Worm (Caenorhabditis elegans) whole organism, L4 larva: Measurements from ENCODE around the gene F57A8.7.
A peak's percentile ranks its signal among the peaks of the same experiment; 100 is the strongest.

Experiments used
- D1046.2 ChIP-seq: fragments of 200-800 bp; sonication (Bioruptor generic); IDR thresholded peaks from 2 replicates; pipeline ENCODE4 v1.3.6; 2022; ENCODE audit warnings: missing genetic modification characterization, missing compliant biosample characterization
- F26F4.8 ChIP-seq: fragments of 200-800 bp; sonication (Bioruptor generic); conservative IDR thresholded peaks from 2 replicates; pipeline ENCODE4 v1.3.6; 2022; ENCODE audit warnings: missing genetic modification characterization, missing compliant biosample characterization
- T20F7.1 ChIP-seq: fragments of 200-800 bp; sonication (Bioruptor generic); optimal IDR thresholded peaks from 2 replicates; lab custom pipeline; 2018; ENCODE audit warnings: mild to moderate bottlenecking, missing genetic modification characterization, missing compliant biosample characterization
- T26A8.4 ChIP-seq: fragments of 200-800 bp; sonication (Bioruptor generic); IDR thresholded peaks from 2 replicates; pipeline ENCODE4 v1.3.6; 2022; ENCODE audit warnings: missing genetic modification characterization, missing compliant biosample characterization
- Y105C5A.15 ChIP-seq: fragments of 200-800 bp; sonication (Bioruptor generic); IDR thresholded peaks from 2 replicates; pipeline ENCODE4 v1.3.6; 2022; ENCODE audit warnings: missing genetic modification characterization, missing compliant biosample characterization
- ama-1 ChIP-seq: fragments of 150-350 bp; optimal IDR thresholded peaks from 2 replicates; lab custom pipeline; 2014; ENCODE audit warnings: inconsistent platforms, mixed read lengths
- attf-4 ChIP-seq: sonication (generic microtip); optimal IDR thresholded peaks from 3 replicates; lab custom pipeline; 2017; ENCODE audit warnings: missing biosample characterization, missing genetic modification characterization
- ceh-20 ChIP-seq: fragments of 200-800 bp; sonication (Bioruptor generic); IDR thresholded peaks from 2 replicates; pipeline ENCODE4 v1.3.6; 2022; ENCODE audit warnings: missing genetic modification reagents, missing genetic modification characterization, missing compliant biosample characterization
- ceh-28 ChIP-seq: fragments of 150-350 bp; optimal IDR thresholded peaks from 2 replicates; lab custom pipeline; 2014; ENCODE audit warnings: missing biosample characterization, missing genetic modification reagents, missing genetic modification characterization
- ceh-62 ChIP-seq: sonication (generic microtip); optimal IDR thresholded peaks from 2 replicates; lab custom pipeline; 2017; ENCODE audit warnings: missing biosample characterization, missing genetic modification characterization
- daf-16 ChIP-seq, 3 experiments: sonication (generic microtip); optimal IDR thresholded peaks; 2 replicates each; lab custom pipeline; 2016 to 2017; ENCODE audit warnings: missing genetic modification characterization in 3 of 3, missing genetic modification reagents in 3 of 3, mild to moderate bottlenecking in 2 of 3, missing compliant biosample characterization in 2 of 3, missing biosample characterization in 1 of 3, moderate library complexity in 1 of 3
- daf-19 ChIP-seq: fragments of 200-800 bp; sonication (Bioruptor generic); conservative IDR thresholded peaks from 2 replicates; pipeline ENCODE4 v1.3.6; 2022; ENCODE audit warnings: missing genetic modification characterization, missing compliant biosample characterization
- dmd-6 ChIP-seq: fragments of 200-800 bp; sonication (Bioruptor generic); IDR thresholded peaks from 2 replicates; pipeline ENCODE4 v1.3.6; 2022; ENCODE audit warnings: missing genetic modification reagents, missing genetic modification characterization, missing compliant biosample characterization
- dmd-9 ChIP-seq: fragments of 200-800 bp; sonication (Bioruptor generic); IDR thresholded peaks from 2 replicates; pipeline ENCODE4 v1.3.6; 2022; ENCODE audit warnings: missing genetic modification reagents, missing genetic modification characterization, missing compliant biosample characterization
- dve-1 ChIP-seq: sonication (generic microtip); optimal IDR thresholded peaks from 2 replicates; lab custom pipeline; 2017; ENCODE audit warnings: antibody characterized with exemption, mild to moderate bottlenecking, missing genetic modification characterization, missing compliant biosample characterization; ENCODE audit not compliant: insufficient read depth
- egl-43 ChIP-seq: fragments of 200-800 bp; sonication (Bioruptor generic); IDR thresholded peaks from 2 replicates; pipeline ENCODE4 v1.3.6; 2022; ENCODE audit warnings: missing genetic modification reagents, missing genetic modification characterization, missing compliant biosample characterization
- hlh-11 ChIP-seq: fragments of 200-800 bp; sonication (Bioruptor generic); optimal IDR thresholded peaks from 2 replicates; lab custom pipeline; 2018; ENCODE audit warnings: mild to moderate bottlenecking, missing genetic modification characterization, missing compliant biosample characterization
- hlh-30 ChIP-seq: sonication (generic microtip); optimal IDR thresholded peaks from 2 replicates; lab custom pipeline; 2017; ENCODE audit warnings: antibody characterized with exemption, mild to moderate bottlenecking, missing genetic modification characterization, missing compliant biosample characterization; ENCODE audit not compliant: insufficient read depth
- hmg-1.1 ChIP-seq: fragments of 200-800 bp; sonication (Bioruptor generic); IDR thresholded peaks from 2 replicates; pipeline ENCODE4 v1.3.6; 2022; ENCODE audit warnings: missing genetic modification reagents, missing genetic modification characterization, missing compliant biosample characterization
- lin-15B ChIP-seq: fragments of 150-350 bp; sonication (generic microtip); optimal IDR thresholded peaks from 3 replicates; lab custom pipeline; 2014; ENCODE audit warnings: missing biosample characterization, missing genetic modification characterization
- lin-39 ChIP-seq: fragments of 150-350 bp; optimal IDR thresholded peaks from 2 replicates; lab custom pipeline; 2014; ENCODE audit warnings: missing biosample characterization, missing genetic modification reagents, missing genetic modification characterization
- lsy-2 ChIP-seq, 2 experiments: fragments of 150-350 bp in 1 of 2; sonication (generic microtip) in 1 of 2; optimal IDR thresholded peaks; 2 replicates each; lab custom pipeline; 2014 to 2017; ENCODE audit warnings: missing biosample characterization in 2 of 2, missing genetic modification characterization in 2 of 2
- madf-5 ChIP-seq, 2 experiments: fragments of 200-800 bp; sonication (Bioruptor generic); IDR thresholded peaks; 2 replicates each; pipeline ENCODE4 v1.3.6; 2022; ENCODE audit warnings: missing compliant biosample characterization in 2 of 2, missing genetic modification characterization in 2 of 2
- mdl-1 ChIP-seq, 2 experiments: fragments of 150-350 bp in 1 of 2; sonication (generic microtip) in 1 of 2; optimal IDR thresholded peaks; 2 replicates each; lab custom pipeline; 2014 to 2017; ENCODE audit warnings: missing biosample characterization in 2 of 2, missing genetic modification characterization in 2 of 2
- mep-1 ChIP-seq: fragments of 150-350 bp; sonication (generic microtip); optimal IDR thresholded peaks from 3 replicates; lab custom pipeline; 2014; ENCODE audit warnings: missing biosample characterization, missing genetic modification characterization
- mes-2 ChIP-seq: sonication (generic microtip); optimal IDR thresholded peaks from 2 replicates; lab custom pipeline; 2016; ENCODE audit warnings: missing genotype, mild to moderate bottlenecking, missing genetic modification characterization, missing compliant biosample characterization; ENCODE audit not compliant: poor library complexity, severe bottlenecking
- mxl-2 ChIP-seq: fragments of 200-800 bp; sonication (Bioruptor generic); conservative IDR thresholded peaks from 2 replicates; pipeline ENCODE4 v1.3.6; 2022; ENCODE audit warnings: missing genetic modification reagents, missing genetic modification characterization, missing compliant biosample characterization
- mxl-3 ChIP-seq: fragments of 200-800 bp; sonication (Bioruptor generic); optimal IDR thresholded peaks from 2 replicates; lab custom pipeline; 2018; ENCODE audit warnings: mild to moderate bottlenecking, missing genetic modification characterization, missing compliant biosample characterization
- nhr-102 ChIP-seq: sonication (generic microtip); optimal IDR thresholded peaks from 2 replicates; lab custom pipeline; 2016; ENCODE audit warnings: mild to moderate bottlenecking, missing genetic modification characterization, moderate library complexity, missing compliant biosample characterization
- nhr-11 ChIP-seq: fragments of 150-350 bp; optimal IDR thresholded peaks from 2 replicates; lab custom pipeline; 2014; ENCODE audit warnings: missing biosample characterization, missing genetic modification characterization
- nhr-25 ChIP-seq: sonication (generic microtip); optimal IDR thresholded peaks from 2 replicates; lab custom pipeline; 2017; ENCODE audit warnings: missing genetic modification characterization, mild to moderate bottlenecking, missing compliant biosample characterization, antibody characterized with exemption, moderate library complexity, borderline replicate concordance; ENCODE audit not compliant: insufficient read depth
- nhr-41 ChIP-seq: fragments of 200-800 bp; sonication (Bioruptor generic); IDR thresholded peaks from 2 replicates; pipeline ENCODE4 v1.3.6; 2022; ENCODE audit warnings: missing genetic modification reagents, missing genetic modification characterization, missing compliant biosample characterization
- nhr-42 ChIP-seq: fragments of 200-800 bp; sonication (Bioruptor generic); IDR thresholded peaks from 2 replicates; pipeline ENCODE4 v1.3.6; 2022; ENCODE audit warnings: missing genetic modification characterization, missing compliant biosample characterization
- nhr-48 ChIP-seq: sonication (generic microtip); optimal IDR thresholded peaks from 2 replicates; lab custom pipeline; 2016; ENCODE audit warnings: mild to moderate bottlenecking, missing genetic modification characterization, missing compliant biosample characterization
- nhr-6 ChIP-seq: fragments of 150-350 bp; optimal IDR thresholded peaks from 2 replicates; lab custom pipeline; 2014; ENCODE audit warnings: missing biosample characterization, missing genetic modification characterization
- nhr-76 ChIP-seq: fragments of 150-350 bp; optimal IDR thresholded peaks from 2 replicates; lab custom pipeline; 2014; ENCODE audit warnings: missing biosample characterization, missing genetic modification characterization
- nhr-77 ChIP-seq: fragments of 150-350 bp; optimal IDR thresholded peaks from 2 replicates; lab custom pipeline; 2014; ENCODE audit warnings: missing biosample characterization, missing genetic modification characterization
- pha-4 ChIP-seq, 2 experiments: fragments of 150-350 bp in 1 of 2; fragments of 200-800 bp in 1 of 2; sonication (Bioruptor generic) in 1 of 2; IDR thresholded peaks in 1 of 2; optimal IDR thresholded peaks in 1 of 2; 2 replicates each; pipeline versions ENCODE4 v1.3.6 to Lab custom; 2014 to 2022; ENCODE audit warnings: missing genetic modification characterization in 2 of 2, missing genetic modification reagents in 2 of 2, missing biosample characterization in 1 of 2, missing compliant biosample characterization in 1 of 2
- php-3 ChIP-seq: fragments of 200-800 bp; sonication (Bioruptor generic); IDR thresholded peaks from 2 replicates; pipeline ENCODE4 v1.3.6; 2022; ENCODE audit warnings: missing genetic modification reagents, missing genetic modification characterization, missing compliant biosample characterization
- rbr-2 ChIP-seq: sonication (generic microtip); optimal IDR thresholded peaks from 2 replicates; lab custom pipeline; 2016; ENCODE audit warnings: missing genotype, missing genetic modification characterization, missing compliant biosample characterization
- set-16 ChIP-seq: fragments of 200-800 bp; sonication (Bioruptor generic); IDR thresholded peaks from 2 replicates; pipeline ENCODE4 v1.3.6; 2022; ENCODE audit warnings: missing genetic modification reagents, missing genetic modification characterization, missing compliant biosample characterization
- skn-1 ChIP-seq: fragments of 150-350 bp; optimal IDR thresholded peaks from 2 replicates; lab custom pipeline; 2014; ENCODE audit warnings: missing biosample characterization, missing genetic modification characterization
- tra-1 ChIP-seq: fragments of 200-800 bp; sonication (Bioruptor generic); IDR thresholded peaks from 2 replicates; pipeline ENCODE4 v1.3.6; 2022; ENCODE audit warnings: missing genetic modification reagents, missing genetic modification characterization, missing compliant biosample characterization
- unc-62 ChIP-seq, 3 experiments: fragments of 150-350 bp in 1 of 3; sonication (generic microtip); optimal IDR thresholded peaks in 2 of 3; peaks in 1 of 3; 1 replicate in 1 of 3; 2 replicates in 2 of 3; lab custom pipeline; 2014 to 2017; ENCODE audit warnings: missing biosample characterization in 3 of 3, missing genetic modification characterization in 3 of 3, missing genetic modification reagents in 3 of 3, missing genotype in 1 of 3
- zip-2 ChIP-seq: fragments of 150-350 bp; optimal IDR thresholded peaks from 2 replicates; lab custom pipeline; 2014; ENCODE audit warnings: missing biosample characterization, missing genetic modification characterization
- ztf-7 ChIP-seq: fragments of 150-350 bp; optimal IDR thresholded peaks from 2 replicates; lab custom pipeline; 2014; ENCODE audit warnings: missing biosample characterization, missing genetic modification characterization

The F57A8.7 gene

DNA sequence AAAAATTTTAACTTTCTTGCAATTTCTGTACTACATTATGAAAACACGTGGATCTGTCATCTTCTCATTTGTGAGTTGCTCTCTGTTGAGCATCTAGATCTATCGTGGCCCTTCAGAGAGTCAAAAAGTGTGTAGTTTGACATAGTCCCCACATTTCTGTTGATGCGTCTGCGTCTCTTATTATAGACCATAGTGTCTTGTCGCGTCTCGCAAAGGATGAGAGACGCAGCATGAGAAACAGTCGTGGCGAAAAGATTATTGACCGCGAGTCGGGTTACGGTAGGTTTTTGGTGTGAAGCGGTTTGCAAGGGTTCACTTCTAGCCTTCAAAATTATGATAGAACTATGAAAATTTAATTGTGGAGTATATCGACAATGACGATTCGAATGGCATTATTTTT lies 33.3 kb upstream of the F57A8.7 start (continued):
- TF ChIP-seq lin-39 (tag; lab: Kevin White, UChicago), result no peak
- peak; percentile 38; the same call in 1 of the 2 replicates for TF ChIP-seq T26A8.4 (GFP tag; lab: Robert Waterston, UW)
- peak; percentile 57 for TF ChIP-seq mxl-3 (GFP tag; lab: Kevin White, UChicago)

DNA sequence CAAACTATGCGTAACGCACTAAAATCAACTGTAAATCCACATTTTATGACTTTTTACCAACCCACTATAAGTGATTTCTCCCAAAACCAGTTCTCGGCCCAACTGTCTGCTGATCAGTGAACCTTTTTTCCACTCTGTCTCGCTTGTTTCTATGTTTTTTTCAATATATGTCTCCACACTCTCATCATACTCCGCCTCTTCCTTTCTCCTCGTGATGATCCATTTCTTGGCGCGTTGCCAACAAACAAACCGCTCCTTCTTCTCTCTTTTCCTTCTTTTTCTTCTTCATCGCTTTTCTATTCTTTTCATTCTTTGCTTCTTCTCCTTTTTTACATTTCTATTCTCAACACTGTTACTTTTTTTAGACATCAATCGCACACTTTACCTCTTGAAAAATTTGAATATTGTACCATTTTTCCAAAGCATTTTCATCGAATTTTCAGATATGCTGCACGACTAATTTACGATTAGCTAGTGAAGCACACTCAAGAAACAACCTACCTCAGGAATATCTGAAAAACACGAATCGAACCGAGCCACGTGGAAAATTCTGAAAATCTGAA lies 32.2 kb upstream of the F57A8.7 start, which contains the start of gene T06E8.8:
T06E8.8 (plus strand) TSS at position 513 of the 563 bp plus-strand sequence.
- TF ChIP-seq pha-4 (GFP tag; IDR thresholded peaks at IDR 0.05; lab: Robert Waterston, UW) (peak; percentile 41), pha-4 (tag; optimal IDR thresholded peaks at IDR 0.05; lab: Kevin White, UChicago) (no peak), nhr-11 (tag; lab: Kevin White, UChicago) (peak; percentile 70), ztf-7 (tag; lab: Kevin White, UChicago) (no peak), lin-39 (tag; lab: Kevin White, UChicago) (no peak), rbr-2 (tag; lab: Kevin White, UChicago) (peak; percentile 39), egl-43 (GFP tag; lab: Robert Waterston, UW) (0 out of 2 replicates have a peak, but pooled peaks have one; percentile 8), nhr-42 (GFP tag; lab: Robert Waterston, UW) (no peak), tra-1 (GFP tag; lab: Robert Waterston, UW) (peak; percentile 61; the same call in 1 of the 2 replicates), skn-1 (tag; lab: Kevin White, UChicago) (no peak), T20F7.1 (peak; percentile 3), set-16 (0 out of 2 replicates have a peak, but pooled peaks have one; percentile 11), hlh-11 (tag; lab: Kevin White, UChicago) (peak; percentile 81), ama-1 (lab: Kevin White, UChicago) (no peak), lin-15B (tag; lab: Kevin White, UChicago) (no peak), hmg-1.1 (GFP tag; lab: Robert Waterston, UW) (peak; percentile 64), unc-62 (GFP tag; optimal IDR thresholded peaks at IDR 0.05 in 1 of 2; lab: Kevin White, UChicago) (peak in 1 of 2 experiments; percentile 80), unc-62 (tag; optimal IDR thresholded peaks at IDR 0.05; lab: Kevin White, UChicago) (no peak), lsy-2 (tag; optimal IDR thresholded peaks at IDR 0.05; lab: Kevin White, UChicago) (peak; percentile 4 to 86), mep-1 (tag; lab: Kevin White, UChicago) (peak; percentile 69), mdl-1 (tag; optimal IDR thresholded peaks at IDR 0.05; lab: Kevin White, UChicago) (peak in 1 of 2 experiments; percentile 88), nhr-41 (GFP tag; lab: Robert Waterston, UW) (no peak), attf-4 (tag; lab: Kevin White, UChicago) (no peak), dve-1 (tag; lab: Kevin White, UChicago) (peak; percentile 67), nhr-77 (tag; lab: Kevin White, UChicago) (no peak), mxl-3 (GFP tag; lab: Kevin White, UChicago) (peak; percentile 59), nhr-102 (tag; lab: Kevin White, UChicago) (no peak), ceh-62 (tag; lab: Kevin White, UChicago) (no peak), ceh-20 (no peak), dmd-9 (GFP tag; lab: Robert Waterston, UW) (no peak), nhr-48 (peak; percentile 63), nhr-6 (tag; lab: Kevin White, UChicago) (peak; percentile 76), hlh-30 (peak; percentile 93), F26F4.8 (GFP tag; lab: Robert Waterston, UW) (no peak), dmd-6 (GFP tag; lab: Robert Waterston, UW) (peak; percentile 66), madf-5 (GFP tag; IDR thresholded peaks at IDR 0.05; lab: Robert Waterston, UW) (no peak), mes-2 (tag; lab: Kevin White, UChicago) (peak; percentile 51), nhr-76 (tag; lab: Kevin White, UChicago) (no peak), zip-2 (tag; lab: Kevin White, UChicago) (no peak), ceh-28 (tag; lab: Kevin White, UChicago) (no peak), php-3 (no peak), Y105C5A.15 (GFP tag; lab: Robert Waterston, UW) (no peak), D1046.2 (GFP tag; lab: Robert Waterston, UW) (no peak), nhr-25 (tag; lab: Kevin White, UChicago) (peak; percentile 54), daf-16 (GFP tag; optimal IDR thresholded peaks at IDR 0.05; lab: Kevin White, UChicago) (peak in 1 of 2 experiments; percentile 12), daf-16 (tag; optimal IDR thresholded peaks at IDR 0.05; lab: Kevin White, UChicago) (no peak), daf-19 (GFP tag; lab: Robert Waterston, UW) (no peak), mxl-2 (no peak)
